Worm (Caenorhabditis elegans): ENCODE results near the gene C35A5.6.

C35A5.6 gene

DNA sequence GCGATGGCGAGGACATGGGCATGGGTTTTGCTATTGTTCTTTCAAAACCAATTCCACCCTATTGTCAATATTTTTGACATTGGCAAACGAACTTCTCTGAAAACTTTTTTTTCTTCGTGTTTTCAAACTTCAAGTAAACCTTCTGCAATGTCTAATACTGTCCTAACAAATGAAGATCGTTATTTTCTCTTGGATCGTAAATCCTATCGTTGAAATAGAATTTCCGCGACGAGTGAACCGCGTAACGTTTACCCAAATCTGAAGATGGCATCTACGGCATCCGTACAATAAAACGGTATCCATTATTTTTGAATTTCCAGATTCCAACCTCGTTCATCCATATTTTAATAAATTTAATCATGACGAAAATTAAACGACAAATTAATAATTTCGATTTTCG lies 3.4 kb upstream of the C35A5.6 start, which contains the start of gene C35A5.5:
TSS of gene C35A5.5 (plus strand) at position 301 of the 400 bp plus-strand sequence.
- TF ChIP-seq T20F7.1 (GFP tag; optimal IDR thresholded peaks at IDR 0.05): no peak
- no peak for TF ChIP-seq nhr-28 (tag; optimal IDR thresholded peaks at IDR 0.05)
- TF ChIP-seq T26A8.4 (GFP tag; IDR thresholded peaks at IDR 0.05): no peak
- no peak for TF ChIP-seq madf-5 (GFP tag; IDR thresholded peaks at IDR 0.05)
- TF ChIP-seq php-3 (GFP tag; IDR thresholded peaks at IDR 0.05): no peak
- no peak for TF ChIP-seq nhr-102 (tag; optimal IDR thresholded peaks at IDR 0.05)
- no peak for TF ChIP-seq mxl-2 (GFP tag; conservative IDR thresholded peaks at IDR 0.05)
- no peak for TF ChIP-seq gei-8 (GFP tag; optimal IDR thresholded peaks at IDR 0.05)
- no peak for TF ChIP-seq lin-29 (GFP tag; IDR thresholded peaks at IDR 0.05)
- TF ChIP-seq nhr-77 (tag; optimal IDR thresholded peaks at IDR 0.05): no peak
- no peak for TF ChIP-seq zfp-2 (tag; optimal IDR thresholded peaks at IDR 0.05)
- no peak for TF ChIP-seq set-16 (GFP tag; IDR thresholded peaks at IDR 0.05)
- no peak for TF ChIP-seq Y75B8A.6 (GFP tag; IDR thresholded peaks at IDR 0.05)
- no peak for TF ChIP-seq pqm-1 (tag; optimal IDR thresholded peaks at IDR 0.05)
- TF ChIP-seq vab-7 (GFP tag; IDR thresholded peaks at IDR 0.05): no peak
- TF ChIP-seq aly-2 (tag; optimal IDR thresholded peaks at IDR 0.05): no peak
- TF ChIP-seq mes-2 (tag; optimal IDR thresholded peaks at IDR 0.05; ENCODE audit: poor library complexity, severe bottlenecking): no peak

DNA sequence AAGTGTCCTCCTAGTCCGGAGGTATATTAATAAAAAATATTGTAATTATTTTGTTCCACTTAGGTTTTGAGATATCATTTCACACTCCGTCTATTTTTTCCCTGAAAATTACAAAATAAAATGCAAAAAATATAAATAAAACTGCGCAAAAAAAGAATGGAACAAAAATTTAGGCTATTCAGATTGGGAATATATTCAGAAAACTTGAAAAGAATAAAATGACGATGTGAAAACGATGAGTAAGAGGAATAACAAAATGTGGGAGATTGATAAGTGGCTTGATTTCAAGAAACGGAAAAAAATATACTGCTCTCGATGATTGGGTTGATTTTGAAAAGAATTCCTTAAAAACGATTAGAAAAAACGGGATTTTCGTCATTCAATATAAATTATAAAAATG lies 5.3 kb downstream of the C35A5.6 start, which contains the start of gene dmsr-8:
TSS of gene dmsr-8 (minus strand) at position 101 of the 400 bp plus-strand sequence.
- TF ChIP-seq Y5F2A.4 (GFP tag; optimal IDR thresholded peaks at IDR 0.05) (no peak), unc-62 (GFP tag; optimal IDR thresholded peaks at IDR 0.05 in 1 of 2) (peak in 1 of 2 experiments; percentile 61), unc-62 (tag; optimal IDR thresholded peaks at IDR 0.05) (no peak)

ce11 chrV:10516702-10517101 lies 7.8 kb downstream of the C35A5.6 start:
- TF ChIP-seq unc-62 (GFP tag; optimal IDR thresholded peaks at IDR 0.05 in 1 of 2): peak in 1 of 2 experiments; percentile 96
- no peak for TF ChIP-seq unc-62 (tag; optimal IDR thresholded peaks at IDR 0.05)
- TF ChIP-seq F26F4.8 (GFP tag; conservative IDR thresholded peaks at IDR 0.05): no peak

DNA sequence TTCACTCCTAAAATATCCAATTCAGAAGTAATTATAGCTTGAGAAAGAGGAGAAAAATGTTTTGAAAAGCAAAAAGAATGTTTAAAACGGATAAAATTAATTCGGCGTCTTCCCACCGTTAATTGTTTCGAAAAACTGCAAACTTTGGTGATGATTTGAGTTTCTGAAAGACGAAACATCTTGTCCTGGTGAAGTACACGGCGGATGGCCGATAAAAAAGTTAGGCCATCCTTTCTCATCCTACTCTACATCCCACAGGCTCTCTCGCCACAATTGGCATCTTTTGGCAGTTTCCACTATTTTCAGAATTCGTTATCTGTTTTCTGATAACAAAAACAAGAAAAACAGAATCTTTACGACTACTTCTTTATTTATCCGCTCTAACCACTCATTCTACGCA lies 17.0 kb downstream of the C35A5.6 start, which contains the start of the genes C35A5.8 and hda-11:
TSS of gene C35A5.8 (minus strand) at position 7 of the 400 bp plus-strand sequence.
TSS of gene hda-11 (plus strand) at position 283 of the 400 bp plus-strand sequence.
- TF ChIP-seq dpl-1 (GFP tag; optimal IDR thresholded peaks at IDR 0.05) (peak; percentile 73), rbr-2 (tag; optimal IDR thresholded peaks at IDR 0.05) (peak; percentile 48), lin-39 (tag; optimal IDR thresholded peaks at IDR 0.05) (no peak), madf-9 (GFP tag; conservative IDR thresholded peaks at IDR 0.05) (peak; percentile 78), daf-8 (GFP tag; IDR thresholded peaks at IDR 0.05) (no peak), unc-130 (GFP tag; optimal IDR thresholded peaks at IDR 0.05) (peak; percentile 74), mes-2 (tag; optimal IDR thresholded peaks at IDR 0.05; ENCODE audit: poor library complexity, severe bottlenecking) (peak; percentile 98), egl-27 (tag; optimal IDR thresholded peaks at IDR 0.05) (no peak), ZK337.2 (GFP tag; IDR thresholded peaks at IDR 0.05) (peak; percentile 89), ceh-32 (tag; optimal IDR thresholded peaks at IDR 0.05; ENCODE audit: poor library complexity) (no peak), nhr-6 (tag; optimal IDR thresholded peaks at IDR 0.05) (peak; percentile 32), nhr-28 (tag; optimal IDR thresholded peaks at IDR 0.05) (no peak), lin-29 (GFP tag; IDR thresholded peaks at IDR 0.05) (no peak), daf-16 (GFP tag; optimal IDR thresholded peaks at IDR 0.05) (no peak), daf-16 (tag; optimal IDR thresholded peaks at IDR 0.05) (no peak), cey-2 (tag; optimal IDR thresholded peaks at IDR 0.05; ENCODE audit: borderline replicate concordance, insufficient read depth) (no peak), hmg-1.1 (GFP tag; IDR thresholded peaks at IDR 0.05) (peak; percentile 44; the same call in 1 of the 2 replicates), ztf-7 (tag; optimal IDR thresholded peaks at IDR 0.05) (no peak), D1046.2 (GFP tag; IDR thresholded peaks at IDR 0.05) (0 out of 2 replicates have a peak, but pooled peaks have one; percentile 68), mdl-1 (tag; optimal IDR thresholded peaks at IDR 0.05) (no peak), tra-1 (GFP tag; IDR thresholded peaks at IDR 0.05) (0 out of 2 replicates have a peak, but pooled peaks have one; percentile 50), duxl-1 (tag; optimal IDR thresholded peaks at IDR 0.05; ENCODE audit: poor library complexity) (peak; percentile 71), spr-1 (tag; optimal IDR thresholded peaks at IDR 0.05) (no peak), T26A8.4 (GFP tag; IDR thresholded peaks at IDR 0.05) (no peak; the same call in 1 of the 2 replicates), lin-38 (GFP tag; IDR thresholded peaks at IDR 0.05) (peak; percentile 63), aha-1 (tag) (peak; percentile 42), zfp-3 (GFP tag; conservative IDR thresholded peaks at IDR 0.05) (peak; percentile 46; the same call in 1 of the 2 replicates), tag-97 (GFP tag; IDR thresholded peaks at IDR 0.05) (0 out of 2 replicates have a peak, but pooled peaks have one; percentile 31), Y105C5A.15 (GFP tag; IDR thresholded peaks at IDR 0.05) (no peak)
